Worm (Caenorhabditis elegans): ENCODE data around the gene C34F11.2.
A peak's percentile ranks its signal among the peaks of the same experiment; 100 is the strongest.

Gene C34F11.2

ce11 chrII:5205286-5205685 lies 6.8 kb upstream of the C34F11.2 start:
- TF ChIP-seq ceh-45 (GFP tag; IDR thresholded peaks at IDR 0.05) (no peak), elt-2 (tag; optimal IDR thresholded peaks at IDR 0.05) (peak; percentile 6), tbx-2 (tag; optimal IDR thresholded peaks at IDR 0.05) (no peak), nhr-232 (tag; optimal IDR thresholded peaks at IDR 0.05) (no peak), ceh-22 (tag; optimal IDR thresholded peaks at IDR 0.05) (no peak), ceh-48 (tag; optimal IDR thresholded peaks at IDR 0.05) (no peak)

DNA sequence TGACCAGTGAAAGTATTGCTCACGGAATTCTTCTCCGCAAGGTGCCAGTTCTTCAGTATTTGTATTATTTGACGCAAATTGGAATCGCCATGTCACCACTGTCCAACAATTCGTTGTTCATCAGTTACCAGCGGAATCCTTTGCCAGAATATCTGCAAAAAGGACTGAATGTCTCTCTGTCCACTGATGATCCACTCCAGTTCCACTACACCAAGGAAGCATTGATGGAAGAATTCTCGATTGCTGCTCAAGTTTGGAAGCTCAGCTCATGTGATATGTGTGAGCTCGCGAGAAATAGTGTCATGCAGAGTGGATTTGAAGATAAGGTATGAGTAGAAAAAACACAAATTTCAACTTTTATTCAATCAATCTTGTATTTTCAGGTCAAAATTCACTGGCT lies 2.9 kb upstream of the C34F11.2 start:
- TF ChIP-seq ceh-6 (GFP tag; optimal IDR thresholded peaks at IDR 0.05): no peak
- no peak for TF ChIP-seq sox-4 (tag; optimal IDR thresholded peaks at IDR 0.05)
- TF ChIP-seq ets-4 (tag; optimal IDR thresholded peaks at IDR 0.05): no peak
- TF ChIP-seq ceh-34 (tag; optimal IDR thresholded peaks at IDR 0.05): no peak
- no peak for TF ChIP-seq nhr-232 (tag; optimal IDR thresholded peaks at IDR 0.05)
- TF ChIP-seq eyg-1 (tag; optimal IDR thresholded peaks at IDR 0.05): no peak
- no peak for TF ChIP-seq hlh-13 (GFP tag; optimal IDR thresholded peaks at IDR 0.05)
- TF ChIP-seq ceh-2 (tag; optimal IDR thresholded peaks at IDR 0.05): no peak
- TF ChIP-seq dve-1 (tag; optimal IDR thresholded peaks at IDR 0.05): no peak
- TF ChIP-seq ceh-22 (tag; optimal IDR thresholded peaks at IDR 0.05): no peak
- TF ChIP-seq pag-3 (tag; optimal IDR thresholded peaks at IDR 0.05; ENCODE audit: borderline replicate concordance): no peak
- no peak for TF ChIP-seq tbx-7 (tag; optimal IDR thresholded peaks at IDR 0.05)
- no peak for TF ChIP-seq C08G9.2 (tag; optimal IDR thresholded peaks at IDR 0.05)
- no peak for TF ChIP-seq che-1 (tag; optimal IDR thresholded peaks at IDR 0.05)
- no peak for TF ChIP-seq ceh-48 (tag; optimal IDR thresholded peaks at IDR 0.05)
- no peak for TF ChIP-seq tbx-2 (tag; optimal IDR thresholded peaks at IDR 0.05)
- no peak for TF ChIP-seq K09A11.1 (tag; optimal IDR thresholded peaks at IDR 0.05; ENCODE audit: insufficient read depth)
- TF ChIP-seq pha-4 (tag; optimal IDR thresholded peaks at IDR 0.05): no peak

- TF ChIP-seq unc-42 (tag; optimal IDR thresholded peaks at IDR 0.05): no peak
- TF ChIP-seq F13H6.1 (tag; optimal IDR thresholded peaks at IDR 0.05): no peak
- no peak for TF ChIP-seq pha-2 (tag; optimal IDR thresholded peaks at IDR 0.05)
- no peak for TF ChIP-seq nfya-1 (tag; optimal IDR thresholded peaks at IDR 0.05)
- TF ChIP-seq ceh-24 (tag; optimal IDR thresholded peaks at IDR 0.05): no peak
- no peak for TF ChIP-seq ceh-14 (tag; optimal IDR thresholded peaks at IDR 0.05)
- no peak for TF ChIP-seq pros-1 (tag; optimal IDR thresholded peaks at IDR 0.05)
- TF ChIP-seq ceh-6 (GFP tag; optimal IDR thresholded peaks at IDR 0.05): no peak
Observed at ce11 chrII:5210830-5211229, 1.2 kb upstream of the C34F11.2 start, which contains the start of gene C34F11.8. Gene C34F11.8, minus strand, starts transcription at chrII:5210964.

- TF ChIP-seq F13H6.1 (tag; optimal IDR thresholded peaks at IDR 0.05) (no peak), ceh-2 (tag; optimal IDR thresholded peaks at IDR 0.05) (no peak), fkh-6 (tag; optimal IDR thresholded peaks at IDR 0.05) (no peak), ahr-1 (tag; optimal IDR thresholded peaks at IDR 0.05) (no peak), lin-11 (tag; optimal IDR thresholded peaks at IDR 0.05) (no peak), mec-3 (tag; optimal IDR thresholded peaks at IDR 0.05; ENCODE audit: borderline replicate concordance) (no peak), K09A11.1 (tag; optimal IDR thresholded peaks at IDR 0.05; ENCODE audit: insufficient read depth) (no peak), pag-3 (tag; optimal IDR thresholded peaks at IDR 0.05; ENCODE audit: borderline replicate concordance) (no peak), ceh-9 (tag; optimal IDR thresholded peaks at IDR 0.05) (no peak), zip-5 (tag; optimal IDR thresholded peaks at IDR 0.05) (no peak), ceh-19 (GFP tag; optimal IDR thresholded peaks at IDR 0.05) (no peak), sox-4 (tag; optimal IDR thresholded peaks at IDR 0.05) (no peak)
Observed at ce11 chrII:5212675-5213074, 605 bp downstream of the C34F11.2 start, which contains the start of gene C34F11.1. Gene C34F11.1, plus strand, starts transcription at chrII:5212975.

DNA sequence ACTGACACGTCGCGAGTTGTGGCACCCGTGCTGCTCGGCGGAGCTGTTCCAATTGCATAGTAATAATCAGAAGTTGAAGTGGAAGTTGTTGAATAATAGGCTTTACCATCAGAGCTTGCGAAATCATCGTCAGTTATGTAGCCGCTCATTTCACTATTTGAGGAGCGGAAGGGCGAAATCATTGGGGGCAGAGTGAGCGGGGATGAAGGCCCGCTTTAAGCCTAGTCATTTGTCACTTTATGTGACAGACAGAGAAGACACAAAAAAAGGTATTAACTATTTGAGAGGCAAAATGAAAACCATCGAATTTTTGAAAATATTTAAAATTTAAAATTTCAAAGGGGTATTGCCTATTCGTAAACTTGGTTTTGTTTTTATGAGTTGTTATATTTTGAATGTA lies 6.3 kb downstream of the C34F11.2 start:
- TF ChIP-seq hlh-6 (tag; optimal IDR thresholded peaks at IDR 0.05): no peak
- TF ChIP-seq pros-1 (tag; optimal IDR thresholded peaks at IDR 0.05): no peak
- no peak for TF ChIP-seq unc-55 (GFP tag; optimal IDR thresholded peaks at IDR 0.05)
- no peak for TF ChIP-seq hlh-30 (tag; optimal IDR thresholded peaks at IDR 0.05; ENCODE audit: insufficient read depth)
- no peak for TF ChIP-seq pag-3 (tag; optimal IDR thresholded peaks at IDR 0.05; ENCODE audit: borderline replicate concordance)
- no peak for TF ChIP-seq ceh-30 (tag; optimal IDR thresholded peaks at IDR 0.05)
- TF ChIP-seq mec-3 (tag; optimal IDR thresholded peaks at IDR 0.05; ENCODE audit: borderline replicate concordance): no peak
- no peak for TF ChIP-seq madf-2 (tag; optimal IDR thresholded peaks at IDR 0.05)
- TF ChIP-seq C08G9.2 (tag; optimal IDR thresholded peaks at IDR 0.05): no peak
- no peak for TF ChIP-seq ceh-31 (tag; optimal IDR thresholded peaks at IDR 0.05)

Data from whole organism, late embryonic.